Worm (Caenorhabditis elegans) whole organism, L3 larva: ENCODE results near the gene K07F5.14.

Experiments used
- ceh-82 ChIP-seq: fragments of 150-350 bp; optimal IDR thresholded peaks from 2 replicates; lab custom pipeline; 2014; ENCODE audit warnings: missing biosample characterization, missing genetic modification characterization
- fkh-2 ChIP-seq: fragments of 150-350 bp; optimal IDR thresholded peaks from 2 replicates; lab custom pipeline; 2014; ENCODE audit warnings: missing biosample characterization, missing genetic modification reagents, missing genetic modification characterization
- fos-1 ChIP-seq: fragments of 150-350 bp; optimal IDR thresholded peaks from 2 replicates; lab custom pipeline; 2014; ENCODE audit warnings: missing biosample characterization, missing genetic modification characterization
- hmg-11 ChIP-seq: sonication (generic microtip); optimal IDR thresholded peaks from 2 replicates; lab custom pipeline; 2016; ENCODE audit warnings: missing genetic modification characterization, missing compliant biosample characterization
- mml-1 ChIP-seq: fragments of 150-350 bp; sonication (generic microtip); optimal IDR thresholded peaks from 3 replicates; lab custom pipeline; 2014; ENCODE audit warnings: missing biosample characterization, missing genetic modification characterization
- nhr-23 ChIP-seq: fragments of 150-350 bp; optimal IDR thresholded peaks from 2 replicates; lab custom pipeline; 2014; ENCODE audit warnings: missing biosample characterization, missing genetic modification reagents, missing genetic modification characterization
- nhr-25 ChIP-seq: sonication (generic microtip); optimal IDR thresholded peaks from 2 replicates; lab custom pipeline; 2017; ENCODE audit warnings: missing biosample characterization, missing genetic modification characterization
- nhr-43 ChIP-seq: sonication (generic microtip); optimal IDR thresholded peaks from 2 replicates; lab custom pipeline; 2016; ENCODE audit warnings: mild to moderate bottlenecking, missing genetic modification characterization, missing compliant biosample characterization; ENCODE audit not compliant: poor library complexity, severe bottlenecking
- pqm-1 ChIP-seq: fragments of 150-350 bp; optimal IDR thresholded peaks from 2 replicates; lab custom pipeline; 2017; ENCODE audit warnings: missing biosample characterization, missing genetic modification characterization, inconsistent platforms
- ztf-4 ChIP-seq: fragments of 150-350 bp; optimal IDR thresholded peaks from 2 replicates; lab custom pipeline; 2014; ENCODE audit warnings: missing biosample characterization, missing genetic modification characterization

The K07F5.14 gene

DNA sequence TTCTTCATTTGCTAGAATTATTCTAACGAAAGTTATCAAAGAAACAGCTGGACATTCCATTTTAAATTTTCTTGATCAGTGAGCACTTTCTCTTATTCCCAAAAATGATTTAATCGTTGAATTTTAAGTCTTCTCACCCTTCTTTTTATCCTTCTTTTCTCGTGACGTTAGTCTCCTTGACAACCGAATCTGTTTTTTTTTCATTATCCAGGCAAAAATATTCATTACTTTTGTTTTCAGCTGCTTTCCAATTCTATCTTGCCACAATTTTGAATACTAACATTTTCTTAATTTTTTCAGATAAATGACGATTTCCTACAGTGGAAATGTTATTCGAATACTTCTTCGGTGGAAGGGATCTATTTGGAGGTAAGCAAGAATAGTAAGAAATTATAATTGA is 41.6 kb downstream of the K07F5.14 start, which contains the start of gene best-13:
TSS of gene best-13 (plus strand) at position 301 of the 400 bp plus-strand sequence.
- no peak for TF ChIP-seq mml-1
- no peak for TF ChIP-seq ztf-4
- no peak for TF ChIP-seq fkh-2 (tag; lab: Kevin White, UChicago)
- TF ChIP-seq hmg-11 (tag; lab: Kevin White, UChicago) = no peak
- no peak for TF ChIP-seq nhr-43 (tag; lab: Kevin White, UChicago)
- no peak for TF ChIP-seq fos-1 (tag; lab: Kevin White, UChicago)
- TF ChIP-seq pqm-1 (tag; lab: Kevin White, UChicago) = no peak

DNA sequence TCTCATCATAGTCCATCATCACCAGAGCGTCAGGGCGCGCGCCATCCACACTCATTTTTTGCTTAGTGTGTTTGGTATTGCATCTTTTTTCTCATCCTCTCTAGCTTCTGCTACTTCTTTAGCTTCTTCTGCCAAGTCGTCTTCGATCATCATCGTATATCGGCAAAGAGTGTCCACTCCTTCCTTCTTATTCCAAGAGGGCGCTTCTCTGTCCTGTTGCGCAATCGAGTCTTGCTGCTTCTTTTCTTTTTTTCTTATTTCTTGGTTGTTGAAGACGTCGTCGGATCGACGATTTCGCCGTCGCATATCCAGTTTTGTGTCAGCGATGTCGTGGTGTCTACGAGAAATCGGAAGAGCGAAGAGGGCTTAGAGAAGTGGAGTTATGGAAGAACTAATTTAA is 51.0 kb downstream of the K07F5.14 start:
- TF ChIP-seq ceh-82 (tag; lab: Kevin White, UChicago) = no peak
- TF ChIP-seq nhr-23 (tag; lab: Kevin White, UChicago) = peak; percentile 10
- TF ChIP-seq nhr-43 (tag; lab: Kevin White, UChicago) = peak; percentile 4
- peak; percentile 55 for TF ChIP-seq nhr-25 (tag; lab: Kevin White, UChicago)
- TF ChIP-seq, all 47 proteins: peak for 3
